Fruit fly (Drosophila melanogaster): Measurements from ENCODE around the gene CG4751.

CG4751 gene

DNA sequence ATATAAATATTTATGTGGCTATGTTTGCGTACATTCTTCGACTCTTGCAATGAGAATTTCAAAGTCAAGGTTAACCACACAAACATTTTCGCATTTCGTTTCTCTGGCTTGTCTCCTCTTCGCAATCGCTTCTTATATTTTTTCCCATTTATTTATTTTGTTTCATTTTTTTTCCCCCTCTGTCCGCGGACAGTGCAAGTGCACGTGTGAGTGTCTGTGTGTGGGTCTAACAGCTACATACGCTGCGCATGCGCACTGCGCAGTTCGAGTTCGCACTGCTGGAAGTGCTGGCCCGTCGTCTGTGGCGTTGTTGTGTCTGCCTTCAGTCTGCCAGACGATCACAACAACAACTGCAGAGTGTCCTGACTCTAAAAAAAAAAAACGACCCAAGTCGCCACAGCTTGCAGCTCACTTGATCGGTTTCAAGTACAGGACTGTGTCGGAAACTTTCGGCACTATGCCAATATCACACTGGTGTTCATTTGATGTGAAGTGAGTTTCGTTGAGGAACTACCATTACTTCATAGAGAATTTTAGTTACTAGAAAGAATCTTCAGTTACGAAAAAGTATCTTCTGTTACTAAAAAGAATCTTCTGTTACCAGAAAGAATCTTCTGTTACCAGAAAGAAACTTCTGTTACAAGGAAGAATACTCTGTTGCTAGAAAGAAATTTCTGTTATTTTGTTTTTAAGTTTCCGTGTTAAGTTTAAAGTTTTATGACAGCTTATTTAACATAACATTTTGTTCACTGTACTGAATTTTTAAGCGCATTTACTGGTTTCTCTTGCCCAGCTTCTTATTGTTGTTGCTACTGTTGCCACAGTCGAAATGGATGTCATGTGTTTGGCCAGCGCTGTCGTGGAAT, 45.1 kb downstream of the CG4751 start (continued):
- TF ChIP-seq CG10462 (GFP tag; optimal IDR thresholded peaks at IDR 0.05), result no peak

- TF ChIP-seq CG10543 (GFP tag; optimal IDR thresholded peaks at IDR 0.05) (no peak), CG3847 (GFP tag; IDR thresholded peaks at IDR 0.05) (0 out of 2 replicates have a peak, but pooled peaks have one; percentile 4), nerfin-2 (GFP tag; IDR thresholded peaks at IDR 0.05; ENCODE audit: partially characterized antibody) (0 out of 2 replicates have a peak, but pooled peaks have one; percentile 14), kni (GFP tag; optimal IDR thresholded peaks at IDR 0.05) (no peak), Trl (optimal IDR thresholded peaks at IDR 0.05) (no peak), Trl (GFP tag; optimal IDR thresholded peaks at IDR 0.05) (no peak)
Observed at dm6 chr2L:11178334-11178733, 47.8 kb downstream of the CG4751 start.

dm6 chr2L:11178826-11179391, 48.4 kb downstream of the CG4751 start, which contains the start of gene Boh2:
Gene Boh2, plus strand, starts transcription at chr2L:11179032.
- TF ChIP-seq D19A (tag; optimal IDR thresholded peaks at IDR 0.05), result no peak
- TF ChIP-seq Spps (tag; optimal IDR thresholded peaks at IDR 0.05), result no peak
- TF ChIP-seq CG33213 (GFP tag; optimal IDR thresholded peaks at IDR 0.05), result no peak
- TF ChIP-seq CG12299 (tag; optimal IDR thresholded peaks at IDR 0.05), result no peak
- TF ChIP-seq CG15514 (GFP tag; optimal IDR thresholded peaks at IDR 0.05), result peak; percentile 23
- no peak for TF ChIP-seq Sox102F (GFP tag; optimal IDR thresholded peaks at IDR 0.05)
- TF ChIP-seq CG11247 (GFP tag; IDR thresholded peaks at IDR 0.05), result no peak
- no peak for TF ChIP-seq az2 (GFP tag; optimal IDR thresholded peaks at IDR 0.05)
- TF ChIP-seq Hsf (GFP tag; optimal IDR thresholded peaks at IDR 0.05), result no peak
- TF ChIP-seq E2f2 (GFP tag; IDR thresholded peaks at IDR 0.05), result peak; percentile 93
- peak; percentile 58 for TF ChIP-seq CG15479 (GFP tag; optimal IDR thresholded peaks at IDR 0.05)
- TF ChIP-seq CG6765 (GFP tag; optimal IDR thresholded peaks at IDR 0.05), result no peak
- no peak for TF ChIP-seq Ets97D (GFP tag; optimal IDR thresholded peaks at IDR 0.05)
- TF ChIP-seq CG14667 (GFP tag; IDR thresholded peaks at IDR 0.05), result no peak
- no peak for TF ChIP-seq fd102C (GFP tag; optimal IDR thresholded peaks at IDR 0.05)
- no peak for TF ChIP-seq CG7928 (GFP tag; optimal IDR thresholded peaks at IDR 0.05)
- TF ChIP-seq Dad (GFP tag; optimal IDR thresholded peaks at IDR 0.05), result no peak
- TF ChIP-seq CG15696 (tag; optimal IDR thresholded peaks at IDR 0.05), result no peak
- no peak for TF ChIP-seq NFAT (GFP tag; IDR thresholded peaks at IDR 0.05)
- TF ChIP-seq BEAF-32 (GFP tag; optimal IDR thresholded peaks at IDR 0.05), result peak; percentile 22
- no peak for TF ChIP-seq CG4328 (GFP tag; optimal IDR thresholded peaks at IDR 0.05)
- TF ChIP-seq chn (GFP tag; optimal IDR thresholded peaks at IDR 0.05), result no peak
- no peak for TF ChIP-seq CG10274 (GFP tag; optimal IDR thresholded peaks at IDR 0.05)
- TF ChIP-seq CG10979 (tag; optimal IDR thresholded peaks at IDR 0.05), result no peak
- peak; percentile 57 for TF ChIP-seq Dref (GFP tag; IDR thresholded peaks at IDR 0.05)
- peak; percentile 86 for TF ChIP-seq CG2116 (GFP tag; optimal IDR thresholded peaks at IDR 0.05)
- no peak for TF ChIP-seq CG4820 (GFP tag; optimal IDR thresholded peaks at IDR 0.05)
- TF ChIP-seq Bgb (GFP tag; IDR thresholded peaks at IDR 0.05; ENCODE audit: partially characterized antibody), result no peak
- TF ChIP-seq CG5180 (GFP tag; optimal IDR thresholded peaks at IDR 0.05), result peak; percentile 8
- no peak for TF ChIP-seq CG11560 (tag; IDR thresholded peaks at IDR 0.05)
- TF ChIP-seq nerfin-2 (GFP tag; IDR thresholded peaks at IDR 0.05; ENCODE audit: partially characterized antibody), result no peak
- no peak for TF ChIP-seq Hmr (GFP tag; optimal IDR thresholded peaks at IDR 0.05)
- TF ChIP-seq NK7.1 (GFP tag; optimal IDR thresholded peaks at IDR 0.05), result no peak
- no peak for TF ChIP-seq CG7357 (GFP tag; IDR thresholded peaks at IDR 0.05)
- TF ChIP-seq CG14710 (tag; optimal IDR thresholded peaks at IDR 0.05), result peak; percentile 26
- TF ChIP-seq Lhr (GFP tag; optimal IDR thresholded peaks at IDR 0.05), result no peak
- no peak for TF ChIP-seq CG16815 (GFP tag; optimal IDR thresholded peaks at IDR 0.05)
- TF ChIP-seq fd96Cb (tag; optimal IDR thresholded peaks at IDR 0.05), result no peak
- no peak for TF ChIP-seq CG2202 (tag; optimal IDR thresholded peaks at IDR 0.05)

All from whole organism, embryonic.